Fruit fly (Drosophila melanogaster): ENCODE measurements around the gene Gs2.

- TF ChIP-seq usp (GFP tag; optimal IDR thresholded peaks at IDR 0.05) (no peak), Dll (optimal IDR thresholded peaks at IDR 0.05) (no peak), psq (optimal IDR thresholded peaks at IDR 0.05) (no peak), pan (optimal IDR thresholded peaks at IDR 0.05) (no peak), CG8478 (optimal IDR thresholded peaks at IDR 0.05) (no peak)
These were observed 44.1 kb downstream of the Gs2 start for dm6 chrX:11466757-11467156.
